Worm (Caenorhabditis elegans) whole organism, L4/young adult: Measurements from ENCODE around the gene F36H12.4.
"Not testable (repeated sequence)": the region's sequence is repeated elsewhere in the genome, so short reads cannot be mapped to it uniquely, and the experiment has no call there.

Experiments used
- W03F9.2 ChIP-seq: fragments of 150-350 bp; optimal IDR thresholded peaks from 2 replicates; lab custom pipeline; 2014; ENCODE audit warnings: missing biosample characterization, missing genetic modification characterization
- dao-5 ChIP-seq: sonication (generic microtip); optimal IDR thresholded peaks from 2 replicates; lab custom pipeline; 2016; ENCODE audit warnings: missing genotype, missing genetic modification characterization, moderate library complexity, missing compliant biosample characterization
- him-1 ChIP-seq: sonication (generic microtip); optimal IDR thresholded peaks from 2 replicates; lab custom pipeline; 2016; ENCODE audit warnings: missing genotype, missing genetic modification reagents, missing genetic modification characterization, missing compliant biosample characterization

DNA sequence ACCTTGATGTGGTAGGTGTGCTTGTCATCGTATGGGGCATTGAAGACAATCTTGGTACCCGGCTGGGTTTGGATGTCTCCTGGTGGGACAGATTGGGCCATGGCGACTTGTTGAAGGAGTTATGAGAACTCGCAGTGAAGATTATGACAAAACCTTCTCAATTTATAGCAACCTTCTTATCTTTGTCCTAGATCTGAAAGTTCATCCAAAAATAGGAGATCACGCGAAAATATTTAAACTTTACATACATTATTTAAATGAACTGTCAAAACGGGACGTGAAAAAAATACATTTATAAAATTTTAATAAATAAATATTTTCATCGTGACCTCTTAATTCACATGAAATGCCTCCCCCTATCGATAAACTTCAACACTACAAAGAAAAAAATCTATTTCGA is 44.1 kb downstream of the F36H12.4 start, which contains the start of the genes msp-59 and ZK354.2:
- TF ChIP-seq him-1; dao-5 (tag; lab: Kevin White, UChicago); W03F9.2 (tag; lab: Kevin White, UChicago): not testable (repeated sequence)
